Worm (Caenorhabditis elegans): ENCODE measurements around the gene ZK1321.1.

DNA sequence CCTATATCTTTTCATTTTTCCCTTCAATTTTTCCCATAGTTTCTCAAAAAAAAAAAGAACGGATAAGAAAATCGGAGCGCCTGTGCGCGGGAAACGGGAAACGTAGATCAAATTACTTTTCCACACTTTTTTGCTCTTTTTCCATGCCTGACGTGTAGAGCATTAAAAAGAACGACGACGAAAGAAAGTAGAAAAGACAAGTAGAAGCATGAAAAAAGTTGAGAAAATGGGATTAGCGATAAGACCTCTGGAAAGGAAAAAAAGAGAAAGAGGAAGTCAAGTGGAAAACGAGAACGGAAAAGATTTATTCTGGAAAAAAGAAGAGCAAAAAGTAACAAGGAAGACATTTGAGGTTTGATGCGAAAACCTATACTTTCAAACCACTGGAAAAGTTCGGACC, 25.3 kb upstream of the ZK1321.1 start:
- no peak for TF ChIP-seq hmg-4 (GFP tag; optimal IDR thresholded peaks at IDR 0.05)
- no peak for TF ChIP-seq tbx-11 (GFP tag; IDR thresholded peaks at IDR 0.05)

Measured in whole organism, early embryonic.